Worm (Caenorhabditis elegans): Measurements from ENCODE around the gene hpo-40.

The hpo-40 gene

ce11 chrV:10241121-10241803 lies 28.5 kb downstream of the hpo-40 start, which contains the start of the genes C12D8.21 and col-148:
Gene C12D8.21, minus strand, starts transcription at chrV:10241188.
Gene col-148, plus strand, starts transcription at chrV:10241753.
- TF ChIP-seq blmp-1 (tag; optimal IDR thresholded peaks at IDR 0.05), result no peak

DNA sequence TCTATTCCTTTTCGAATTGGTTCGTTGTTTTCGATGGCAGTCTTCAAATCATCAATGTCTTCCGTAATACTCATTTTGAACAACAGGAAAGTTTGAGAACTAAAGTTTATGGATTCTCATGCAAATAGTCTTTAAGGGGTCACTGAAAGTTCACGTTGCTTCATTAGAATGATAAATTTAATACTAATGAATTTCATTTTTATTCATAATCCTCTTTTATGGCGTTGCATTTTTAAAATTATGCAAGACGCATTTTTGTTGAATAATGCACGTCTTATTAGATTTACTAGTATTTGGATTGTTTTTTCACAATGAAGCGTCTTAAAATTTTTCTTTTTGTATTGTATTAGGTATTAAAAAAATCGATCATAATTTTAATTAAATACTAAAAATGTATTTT lies 30.4 kb downstream of the hpo-40 start, which contains the start of gene C12D8.9:
Gene C12D8.9 (minus strand): TSS at position 101 of the 400 bp plus-strand sequence.
- TF ChIP-seq flh-1 (GFP tag; optimal IDR thresholded peaks at IDR 0.05) (no peak), drap-1 (GFP tag; optimal IDR thresholded peaks at IDR 0.05) (no peak), snpc-4 (tag; optimal IDR thresholded peaks at IDR 0.05) (no peak)

ce11 chrV:10244018-10244720 lies 31.4 kb downstream of the hpo-40 start:
- TF ChIP-seq mep-1 (tag; optimal IDR thresholded peaks at IDR 0.05) (no peak), elt-1 (tag; optimal IDR thresholded peaks at IDR 0.05; ENCODE audit: borderline replicate concordance, insufficient read depth) (peak; percentile 54), mls-2 (tag; optimal IDR thresholded peaks at IDR 0.05) (no peak), mab-5 (tag; optimal IDR thresholded peaks at IDR 0.05) (no peak), sptf-1 (tag; optimal IDR thresholded peaks at IDR 0.05) (no peak), sem-2 (GFP tag; optimal IDR thresholded peaks at IDR 0.05) (no peak), blmp-1 (tag; optimal IDR thresholded peaks at IDR 0.05) (no peak)

DNA sequence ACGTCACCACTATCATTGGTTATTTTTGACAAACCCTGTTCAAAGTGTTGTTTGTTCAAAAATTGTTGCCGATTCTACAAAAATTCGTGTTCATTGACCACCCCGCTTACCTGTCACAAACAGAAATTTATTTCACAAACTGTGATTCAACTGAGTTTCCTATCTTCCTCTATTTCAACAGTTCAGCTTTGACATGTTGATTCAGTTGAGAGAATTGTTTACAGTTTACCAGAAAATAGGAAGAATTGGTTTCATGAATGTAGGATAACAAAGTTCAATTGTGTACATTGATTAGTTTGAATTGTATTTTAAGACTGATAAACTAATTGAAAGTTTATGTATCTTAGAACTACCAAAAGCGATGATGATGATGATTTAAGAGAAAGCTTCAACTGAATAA lies 32.9 kb downstream of the hpo-40 start:
- no peak for TF ChIP-seq bed-3 (GFP tag; optimal IDR thresholded peaks at IDR 0.05)
- TF ChIP-seq hlh-1 (tag; optimal IDR thresholded peaks at IDR 0.05), result no peak
- no peak for TF ChIP-seq ztf-11 (tag; optimal IDR thresholded peaks at IDR 0.05)
- TF ChIP-seq ceh-83 (GFP tag; optimal IDR thresholded peaks at IDR 0.05), result no peak
- TF ChIP-seq pha-4 (tag; optimal IDR thresholded peaks at IDR 0.05), result no peak
- no peak for TF ChIP-seq tbx-8 (GFP tag; optimal IDR thresholded peaks at IDR 0.05)
- TF ChIP-seq cnd-1 (tag; optimal IDR thresholded peaks at IDR 0.05), result no peak

DNA sequence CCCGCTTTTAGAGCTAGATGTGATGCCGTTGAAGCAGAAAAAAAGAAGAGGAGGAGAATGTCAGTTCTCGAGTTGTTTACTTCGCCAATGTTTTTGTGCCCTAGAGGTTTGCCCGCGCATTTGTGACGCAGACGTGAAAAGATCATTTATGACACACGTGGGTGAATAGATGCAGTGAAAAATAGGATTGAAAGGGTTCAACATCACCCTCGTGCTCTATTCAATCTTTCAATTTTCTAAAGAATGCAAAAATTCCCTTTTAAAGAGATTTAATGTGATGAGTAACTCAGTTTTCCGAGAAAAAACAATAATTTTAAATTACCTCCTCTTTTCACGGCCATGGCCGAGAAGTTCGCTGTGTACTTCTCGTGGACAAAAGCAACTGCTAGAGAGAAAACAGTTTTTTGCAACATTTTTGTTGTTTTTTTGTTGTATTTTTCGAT lies 33.7 kb downstream of the hpo-40 start:
- TF ChIP-seq unc-39 (tag; optimal IDR thresholded peaks at IDR 0.05), result no peak
- TF ChIP-seq ces-1 (GFP tag; optimal IDR thresholded peaks at IDR 0.05), result peak; percentile 2
- no peak for TF ChIP-seq snpc-4 (tag; optimal IDR thresholded peaks at IDR 0.05)
- TF ChIP-seq lin-13 (tag; optimal IDR thresholded peaks at IDR 0.05), result no peak
- no peak for TF ChIP-seq cnd-1 (tag; optimal IDR thresholded peaks at IDR 0.05)

DNA sequence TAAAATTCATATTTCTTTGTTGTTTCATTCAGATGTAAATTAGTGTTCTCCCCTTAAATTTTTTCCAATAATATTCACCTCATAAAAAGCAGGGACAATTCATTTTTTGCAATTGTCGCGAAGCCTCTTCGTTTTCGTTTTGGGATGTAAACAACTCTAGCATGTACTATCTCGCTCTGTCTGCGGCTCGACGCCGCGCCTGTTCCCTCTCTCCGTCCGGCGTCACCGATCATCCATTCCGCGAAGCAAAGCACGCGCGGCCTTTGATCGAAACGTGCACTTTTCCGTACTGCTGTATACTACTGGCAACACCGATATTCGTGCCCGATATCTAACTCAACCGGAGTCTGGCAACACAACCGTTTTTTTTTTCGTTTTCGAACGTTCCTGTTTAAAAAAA lies 34.2 kb downstream of the hpo-40 start:
- TF ChIP-seq ces-1 (GFP tag; optimal IDR thresholded peaks at IDR 0.05) (no peak), pha-4 (tag; optimal IDR thresholded peaks at IDR 0.05) (peak; percentile 75)

- TF ChIP-seq drap-1 (GFP tag; optimal IDR thresholded peaks at IDR 0.05), result no peak
- TF ChIP-seq unc-39 (tag; optimal IDR thresholded peaks at IDR 0.05), result no peak
- no peak for TF ChIP-seq nhr-2 (tag; optimal IDR thresholded peaks at IDR 0.05)
- no peak for TF ChIP-seq elt-3 (tag; optimal IDR thresholded peaks at IDR 0.05)
- no peak for TF ChIP-seq unc-62 (GFP tag; optimal IDR thresholded peaks at IDR 0.05)
- no peak for TF ChIP-seq ceh-43 (GFP tag; optimal IDR thresholded peaks at IDR 0.05)
- no peak for TF ChIP-seq hlh-1 (tag; optimal IDR thresholded peaks at IDR 0.05)
- no peak for TF ChIP-seq ceh-83 (GFP tag; optimal IDR thresholded peaks at IDR 0.05)
- no peak for TF ChIP-seq nhr-28 (tag; optimal IDR thresholded peaks at IDR 0.05)
- no peak for TF ChIP-seq bed-3 (GFP tag; optimal IDR thresholded peaks at IDR 0.05)
- no peak for TF ChIP-seq tbx-8 (GFP tag; optimal IDR thresholded peaks at IDR 0.05)
- no peak for TF ChIP-seq mls-2 (tag; optimal IDR thresholded peaks at IDR 0.05)
- TF ChIP-seq mep-1 (tag; optimal IDR thresholded peaks at IDR 0.05), result no peak
- no peak for TF ChIP-seq zip-8 (tag; optimal IDR thresholded peaks at IDR 0.05)
- TF ChIP-seq nhr-76 (tag; optimal IDR thresholded peaks at IDR 0.05), result no peak
- TF ChIP-seq pha-4 (tag; optimal IDR thresholded peaks at IDR 0.05), result no peak
These were observed 35.0 kb downstream of the hpo-40 start for ce11 chrV:10247673-10248239.
